Worm (Caenorhabditis elegans): ENCODE measurements around the gene pyk-2.

ce11 chrIV:10909708-10910107 lies at the start of gene pyk-2:
- TF ChIP-seq nfya-1 (tag; optimal IDR thresholded peaks at IDR 0.05) (no peak), pqm-1 (tag; optimal IDR thresholded peaks at IDR 0.05) (no peak), ama-1 (optimal IDR thresholded peaks at IDR 0.05) (no peak), hlh-30 (tag; optimal IDR thresholded peaks at IDR 0.05; ENCODE audit: insufficient read depth) (no peak), unc-55 (GFP tag; optimal IDR thresholded peaks at IDR 0.05) (no peak), F13H6.1 (tag; optimal IDR thresholded peaks at IDR 0.05) (no peak), elt-2 (tag; optimal IDR thresholded peaks at IDR 0.05) (no peak), fax-1 (tag; optimal IDR thresholded peaks at IDR 0.05) (no peak), tbx-2 (tag; optimal IDR thresholded peaks at IDR 0.05) (no peak), ets-4 (tag; optimal IDR thresholded peaks at IDR 0.05) (no peak)

All from whole organism, late embryonic.